Worm (Caenorhabditis elegans): Measurements from ENCODE around the gene B0554.4.

- TF ChIP-seq lin-13 (tag; optimal IDR thresholded peaks at IDR 0.05) (no peak), snpc-4 (tag; optimal IDR thresholded peaks at IDR 0.05) (no peak), cnd-1 (tag; optimal IDR thresholded peaks at IDR 0.05) (no peak), mep-1 (tag; optimal IDR thresholded peaks at IDR 0.05) (no peak), elt-1 (tag; optimal IDR thresholded peaks at IDR 0.05; ENCODE audit: borderline replicate concordance, insufficient read depth) (no peak), blmp-1 (tag; optimal IDR thresholded peaks at IDR 0.05) (no peak), M03D4.4 (tag; optimal IDR thresholded peaks at IDR 0.05) (no peak)
Measured at ce11 chrV:433898-434297, 5.0 kb downstream of the B0554.4 start, which contains the start of gene B0554.2.

All from whole organism, mixed stage, embryonic.